Worm (Caenorhabditis elegans): ENCODE data around the gene snb-5.

The snb-5 gene

ce11 chrIII:8228916-8229315 lies 26.1 kb downstream of the snb-5 start:
- TF ChIP-seq ZK546.5 (tag; optimal IDR thresholded peaks at IDR 0.05) (no peak), pha-4 (tag; optimal IDR thresholded peaks at IDR 0.05) (no peak), egl-5 (tag; optimal IDR thresholded peaks at IDR 0.05) (peak; percentile 25), fkh-10 (GFP tag; optimal IDR thresholded peaks at IDR 0.05) (no peak), nhr-25 (tag; optimal IDR thresholded peaks at IDR 0.05) (peak; percentile 48), nhr-76 (tag; optimal IDR thresholded peaks at IDR 0.05) (no peak), nhr-237 (tag; optimal IDR thresholded peaks at IDR 0.05) (no peak), ztf-4 (tag; optimal IDR thresholded peaks at IDR 0.05) (no peak), elt-3 (tag; optimal IDR thresholded peaks at IDR 0.05) (no peak), nhr-23 (tag; optimal IDR thresholded peaks at IDR 0.05) (peak; percentile 2)

ce11 chrIII:8229480-8229879 lies 26.6 kb downstream of the snb-5 start:
- TF ChIP-seq fkh-2 (tag; optimal IDR thresholded peaks at IDR 0.05) (no peak), snpc-4 (tag; optimal IDR thresholded peaks at IDR 0.05) (no peak), nfya-1 (tag; optimal IDR thresholded peaks at IDR 0.05; ENCODE audit: insufficient read depth) (peak; percentile 12), ceh-82 (tag; optimal IDR thresholded peaks at IDR 0.05) (no peak), R02D3.7 (tag; optimal IDR thresholded peaks at IDR 0.05) (no peak), nhr-11 (tag; optimal IDR thresholded peaks at IDR 0.05) (peak; percentile 32), aly-2 (tag; optimal IDR thresholded peaks at IDR 0.05) (no peak), nhr-28 (tag; optimal IDR thresholded peaks at IDR 0.05) (no peak), elt-1 (tag; optimal IDR thresholded peaks at IDR 0.05) (no peak), egl-5 (tag; optimal IDR thresholded peaks at IDR 0.05) (no peak), pha-4 (tag; optimal IDR thresholded peaks at IDR 0.05) (no peak), mml-1 (tag; optimal IDR thresholded peaks at IDR 0.05) (no peak)

DNA sequence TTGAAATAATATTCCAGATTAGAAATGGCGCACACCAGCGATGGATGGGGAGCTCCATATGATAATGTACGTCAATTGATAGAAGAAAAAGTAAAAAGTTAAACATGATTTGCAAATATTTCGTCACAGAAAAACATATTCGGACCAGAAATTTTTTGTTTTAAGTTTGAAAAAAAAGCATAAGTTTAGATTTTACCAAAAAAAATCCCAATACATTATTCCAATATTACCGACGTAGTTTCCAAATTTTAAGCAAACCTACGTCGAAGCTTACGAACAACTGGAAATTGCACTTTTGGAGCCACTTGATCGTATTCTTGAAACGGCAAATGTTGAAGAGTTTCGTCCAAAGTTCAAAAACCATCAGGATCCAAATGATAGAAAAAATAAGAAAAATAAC lies 29.8 kb downstream of the snb-5 start, which contains the start of gene henn-1:
henn-1 (plus strand) TSS at position 18 of the 400 bp plus-strand sequence.
- TF ChIP-seq nhr-23 (tag; optimal IDR thresholded peaks at IDR 0.05) = peak; percentile 29
- TF ChIP-seq daf-12 (tag; optimal IDR thresholded peaks at IDR 0.05) = no peak
- TF ChIP-seq pha-4 (tag; optimal IDR thresholded peaks at IDR 0.05) = peak; percentile 28
- no peak for TF ChIP-seq elt-3 (tag; optimal IDR thresholded peaks at IDR 0.05)

DNA sequence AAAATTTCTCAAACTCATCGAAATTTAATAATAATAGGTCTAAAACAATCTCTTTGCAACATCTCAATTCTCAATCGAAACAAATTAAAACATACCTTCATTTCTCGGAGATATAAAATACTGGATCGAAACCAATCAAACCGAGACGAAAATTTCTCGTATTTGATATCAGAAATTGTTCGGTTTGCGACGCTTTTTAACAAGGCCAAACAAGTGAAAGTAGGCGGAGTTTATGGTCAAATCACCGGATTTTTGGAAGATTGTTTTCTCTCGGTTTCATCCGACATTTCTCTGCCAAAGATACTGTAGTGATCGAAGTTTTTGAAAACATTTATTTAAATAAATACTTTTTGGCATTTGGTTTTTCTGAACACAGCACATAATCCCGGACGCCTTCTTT lies 32.5 kb downstream of the snb-5 start, which contains the start of gene C02F5.14:
C02F5.14 (minus strand) TSS at position 157 of the 400 bp plus-strand sequence.
- no peak for TF ChIP-seq elt-2 (tag; optimal IDR thresholded peaks at IDR 0.05)
- peak; percentile 4 for TF ChIP-seq nhr-23 (tag; optimal IDR thresholded peaks at IDR 0.05)

- no peak for TF ChIP-seq ama-1 (optimal IDR thresholded peaks at IDR 0.05)
- TF ChIP-seq zag-1 (tag; optimal IDR thresholded peaks at IDR 0.05) = no peak
- no peak for TF ChIP-seq unc-62 (GFP tag; optimal IDR thresholded peaks at IDR 0.05)
- TF ChIP-seq ceh-82 (tag; optimal IDR thresholded peaks at IDR 0.05) = no peak
- TF ChIP-seq ceh-9 (tag; optimal IDR thresholded peaks at IDR 0.05) = no peak
- TF ChIP-seq fos-1 (tag; optimal IDR thresholded peaks at IDR 0.05) = no peak
- no peak for TF ChIP-seq fkh-2 (tag; optimal IDR thresholded peaks at IDR 0.05)
- no peak for TF ChIP-seq sea-2 (GFP tag; optimal IDR thresholded peaks at IDR 0.05)
- no peak for TF ChIP-seq aly-2 (tag; optimal IDR thresholded peaks at IDR 0.05)
- no peak for TF ChIP-seq skn-1 (tag; optimal IDR thresholded peaks at IDR 0.05)
- TF ChIP-seq elt-1 (tag; optimal IDR thresholded peaks at IDR 0.05) = no peak
- no peak for TF ChIP-seq pqm-1 (tag; optimal IDR thresholded peaks at IDR 0.05)
- no peak for TF ChIP-seq nhr-12 (tag; optimal IDR thresholded peaks at IDR 0.05)
- TF ChIP-seq ceh-16 (tag; optimal IDR thresholded peaks at IDR 0.05) = no peak
- TF ChIP-seq unc-39 (tag; optimal IDR thresholded peaks at IDR 0.05) = no peak
- TF ChIP-seq lin-39 (tag; optimal IDR thresholded peaks at IDR 0.05) = no peak
- TF ChIP-seq nhr-77 (tag; optimal IDR thresholded peaks at IDR 0.05) = no peak
- TF ChIP-seq nhr-76 (tag; optimal IDR thresholded peaks at IDR 0.05) = no peak
- TF ChIP-seq nhr-28 (tag; optimal IDR thresholded peaks at IDR 0.05) = no peak
Measured at ce11 chrIII:8235880-8236279, 33.0 kb downstream of the snb-5 start, which contains the start of gene C02F5.5. Gene C02F5.5 (plus strand): TSS chrIII:8236180.
